Fruit fly (Drosophila melanogaster): Measurements from ENCODE around the gene nAChRbeta3.

dm6 chr2L:496841-497240, 48.1 kb upstream of the nAChRbeta3 start:
- TF ChIP-seq kay (GFP tag; ENCODE audit: borderline replicate concordance) (no peak), tj (GFP tag; optimal IDR thresholded peaks at IDR 0.05) (no peak), pad (GFP tag; optimal IDR thresholded peaks at IDR 0.05) (no peak), cic (GFP tag; optimal IDR thresholded peaks at IDR 0.05) (no peak), CG7101 (tag; optimal IDR thresholded peaks at IDR 0.05) (no peak), cnc (optimal IDR thresholded peaks at IDR 0.05) (no peak), CG12768 (GFP tag; optimal IDR thresholded peaks at IDR 0.05) (no peak), CG33017 (tag; optimal IDR thresholded peaks at IDR 0.05) (no peak), CG11617 (GFP tag; optimal IDR thresholded peaks at IDR 0.05) (no peak), CG5204 (GFP tag; optimal IDR thresholded peaks at IDR 0.05) (no peak)

Data from whole organism, adult.